Worm (Caenorhabditis elegans) whole organism, L3 larva: ENCODE data around the gene T27A10.6.

ENCODE experiments used
- nhr-12 ChIP-seq: fragments of 150-350 bp; optimal IDR thresholded peaks from 2 replicates; lab custom pipeline; 2014; ENCODE audit warnings: missing biosample characterization, missing genetic modification characterization
- nhr-237 ChIP-seq: fragments of 150-350 bp; optimal IDR thresholded peaks from 2 replicates; lab custom pipeline; 2014; ENCODE audit warnings: missing biosample characterization, missing genetic modification characterization
- sea-2 ChIP-seq: fragments of 150-350 bp; sonication (generic microtip); optimal IDR thresholded peaks from 4 replicates; lab custom pipeline; 2014; ENCODE audit warnings: missing biosample characterization, missing genetic modification reagents, missing genetic modification characterization
- unc-39 ChIP-seq: sonication (generic microtip); optimal IDR thresholded peaks from 4 replicates; lab custom pipeline; 2017; ENCODE audit warnings: missing biosample characterization, missing genetic modification characterization

DNA sequence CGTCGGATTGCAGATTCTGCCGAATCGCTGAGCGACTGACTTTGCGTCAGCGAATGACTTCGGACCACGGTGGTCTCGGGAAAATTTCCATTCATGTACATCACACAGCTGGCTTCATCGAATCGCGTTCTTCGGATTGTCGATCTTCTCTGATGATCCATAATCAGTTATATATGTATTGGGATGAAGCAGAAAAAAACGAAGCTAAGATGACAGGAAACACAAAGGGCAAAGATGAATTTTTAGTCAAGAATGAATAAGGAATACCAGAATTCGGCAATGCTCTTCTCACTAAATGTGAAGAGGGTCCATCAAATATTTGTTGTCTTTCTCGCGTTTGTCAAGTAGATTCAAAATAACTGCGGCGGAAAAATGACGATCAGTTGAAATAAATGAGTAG lies 21.1 kb upstream of the T27A10.6 start, which contains the start of gene del-9:
- TF ChIP-seq nhr-237 (tag; lab: Kevin White, UChicago) (no peak), sea-2 (GFP tag; lab: Kevin White, UChicago) (no peak), unc-39 (tag; lab: Kevin White, UChicago) (no peak), nhr-12 (tag; lab: Kevin White, UChicago) (no peak)
